Worm (Caenorhabditis elegans) whole organism, L4/young adult: ENCODE data around the gene unc-58.

ENCODE experiments used
- W03F9.2 ChIP-seq: fragments of 150-350 bp; optimal IDR thresholded peaks from 2 replicates; lab custom pipeline; 2014; ENCODE audit warnings: missing biosample characterization, missing genetic modification characterization
- dao-5 ChIP-seq: sonication (generic microtip); optimal IDR thresholded peaks from 2 replicates; lab custom pipeline; 2016; ENCODE audit warnings: missing genotype, missing genetic modification characterization, moderate library complexity, missing compliant biosample characterization
- him-1 ChIP-seq: sonication (generic microtip); optimal IDR thresholded peaks from 2 replicates; lab custom pipeline; 2016; ENCODE audit warnings: missing genotype, missing genetic modification reagents, missing genetic modification characterization, missing compliant biosample characterization

unc-58 gene

DNA sequence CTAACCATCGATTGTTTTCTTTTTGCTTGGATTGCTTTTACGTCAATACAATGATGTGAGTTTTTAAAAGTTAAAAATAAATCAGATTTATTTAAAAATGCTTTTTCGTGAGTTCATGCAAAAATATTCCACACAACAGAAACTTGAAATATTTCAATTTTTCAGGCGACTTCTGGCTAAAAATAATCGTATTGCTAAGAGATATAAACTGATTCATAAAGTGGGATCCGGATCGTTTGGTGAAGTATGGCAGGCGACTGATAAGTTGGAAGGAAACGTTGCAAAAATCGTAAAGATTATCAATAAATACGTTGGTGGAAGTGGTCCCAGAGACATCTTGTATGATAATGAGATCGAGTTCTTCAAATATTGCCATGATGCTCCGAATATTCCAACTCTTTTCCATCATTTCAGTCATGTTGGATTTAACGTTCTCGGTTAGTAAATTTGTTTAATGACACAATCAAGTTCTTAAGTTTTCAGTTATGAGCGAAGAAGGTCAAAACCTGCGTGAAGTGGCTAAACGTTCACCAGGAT, 72.4 kb downstream of the unc-58 start, which contains the start of gene ZC373.3:
ZC373.3 (plus strand) TSS at position 51 of the 537 bp plus-strand sequence.
- TF ChIP-seq him-1 (no peak), W03F9.2 (no peak), dao-5 (tag; lab: Kevin White, UChicago) (no peak)

DNA sequence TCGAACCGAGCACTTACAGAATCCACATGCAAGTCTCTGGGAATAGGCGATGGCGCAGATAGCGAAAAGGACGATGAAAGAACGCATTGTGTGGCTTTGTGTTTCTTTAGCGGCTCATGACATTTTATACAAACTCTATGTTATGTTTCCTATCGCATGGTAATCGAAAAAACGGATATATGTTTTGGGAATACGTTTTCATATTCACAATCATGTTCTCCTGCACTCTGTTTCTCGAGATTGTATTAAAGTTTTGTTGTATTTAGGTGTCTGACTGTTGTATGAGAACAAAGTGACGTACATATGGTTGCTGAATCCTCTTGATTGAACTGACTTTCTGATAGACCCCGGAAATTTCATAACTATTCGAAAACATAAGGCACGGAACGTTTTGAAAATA, 74.7 kb downstream of the unc-58 start, which contains the start of gene ZC373.2:
ZC373.2 (minus strand) TSS at position 101 of the 400 bp plus-strand sequence.
- TF ChIP-seq him-1 (no peak), W03F9.2 (no peak), dao-5 (tag; lab: Kevin White, UChicago) (no peak)
